Fruit fly (Drosophila melanogaster) whole organism, embryonic: ENCODE results near the gene arm.

ENCODE experiments used
- BtbVII ChIP-seq: fragments of 200-800 bp; sonication (Bioruptor generic); optimal IDR thresholded peaks from 3 replicates; lab custom pipeline; 2017; ENCODE audit warnings: missing biosample characterization, mild to moderate bottlenecking, missing genetic modification characterization
- CG10366 ChIP-seq: fragments of 200-800 bp; sonication (Bioruptor generic); IDR thresholded peaks from 2 replicates; pipeline ENCODE4 v1.3.6; 2022; ENCODE audit warnings: missing biosample characterization, missing genetic modification characterization
- CG12155 ChIP-seq: fragments of 200-800 bp; sonication (Bioruptor generic); optimal IDR thresholded peaks from 3 replicates; lab custom pipeline; 2016; ENCODE audit warnings: missing biosample characterization, missing genetic modification characterization
- CG12219 ChIP-seq: fragments of 200-800 bp; sonication (Bioruptor generic); optimal IDR thresholded peaks from 3 replicates; lab custom pipeline; 2018; ENCODE audit warnings: missing biosample characterization, mild to moderate bottlenecking, missing genetic modification characterization
- CG14667 ChIP-seq: fragments of 200-800 bp; sonication (Bioruptor generic); IDR thresholded peaks from 2 replicates; pipeline ENCODE4 v1.3.6; 2022; ENCODE audit warnings: missing biosample characterization, missing genetic modification characterization
- CG15514 ChIP-seq: fragments of 200-800 bp; sonication (Bioruptor generic); optimal IDR thresholded peaks from 3 replicates; lab custom pipeline; 2017; ENCODE audit warnings: missing biosample characterization, missing genetic modification characterization, mild to moderate bottlenecking, moderate library complexity, missing genetic modification reagents
- CG1602 ChIP-seq: fragments of 200-800 bp; sonication (Bioruptor generic); optimal IDR thresholded peaks from 3 replicates; lab custom pipeline; 2016; ENCODE audit warnings: missing biosample characterization, missing genetic modification characterization
- CG1647 ChIP-seq: fragments of 200-800 bp; sonication (Bioruptor generic); optimal IDR thresholded peaks from 3 replicates; lab custom pipeline; 2016; ENCODE audit warnings: missing biosample characterization, missing genetic modification characterization
- CG16813 ChIP-seq: fragments of 200-800 bp; sonication (Bioruptor generic); IDR thresholded peaks from 3 replicates; pipeline ENCODE4 v1.3.6; 2022; ENCODE audit warnings: missing biosample characterization, missing genetic modification characterization; ENCODE audit not compliant: partially characterized antibody
- CG17385 ChIP-seq: fragments of 200-800 bp; sonication (Bioruptor generic); optimal IDR thresholded peaks from 3 replicates; lab custom pipeline; 2018; ENCODE audit warnings: missing biosample characterization, mild to moderate bottlenecking, missing genetic modification characterization
- CG17912 ChIP-seq: fragments of 200-800 bp; sonication (Bioruptor generic); optimal IDR thresholded peaks from 2 replicates; lab custom pipeline; 2018; ENCODE audit warnings: missing biosample characterization, mild to moderate bottlenecking, missing genetic modification characterization
- CG2202 ChIP-seq: fragments of 200-800 bp; sonication (Bioruptor generic); optimal IDR thresholded peaks from 2 replicates; lab custom pipeline; 2018; ENCODE audit warnings: missing biosample characterization, mild to moderate bottlenecking, missing genetic modification characterization
- CG3065 ChIP-seq: fragments of 200-800 bp; sonication (Bioruptor generic); optimal IDR thresholded peaks from 2 replicates; lab custom pipeline; 2016; ENCODE audit warnings: missing biosample characterization, missing genetic modification characterization
- CG31365 ChIP-seq: fragments of 200-800 bp; sonication (Bioruptor generic); optimal IDR thresholded peaks from 2 replicates; lab custom pipeline; 2018; ENCODE audit warnings: missing biosample characterization, mild to moderate bottlenecking, missing genetic modification characterization
- CG3163 ChIP-seq: fragments of 200-800 bp; sonication (Bioruptor generic); optimal IDR thresholded peaks from 3 replicates; lab custom pipeline; 2016; ENCODE audit warnings: missing biosample characterization, missing genetic modification characterization
- CG33557 ChIP-seq: fragments of 200-800 bp; sonication (Bioruptor generic); optimal IDR thresholded peaks from 2 replicates; lab custom pipeline; 2019; ENCODE audit warnings: missing biosample characterization, mild to moderate bottlenecking, missing genetic modification characterization, moderate library complexity
- CG3726 ChIP-seq: fragments of 200-800 bp; sonication (Bioruptor generic); IDR thresholded peaks from 3 replicates; pipeline ENCODE4, ENCODE4 v1.3.6; 2022; ENCODE audit warnings: missing biosample characterization, missing genetic modification characterization
- CG4424 ChIP-seq: fragments of 200-800 bp; sonication (Bioruptor generic); optimal IDR thresholded peaks from 3 replicates; lab custom pipeline; 2016; ENCODE audit warnings: missing biosample characterization, missing genetic modification characterization
- CG4854 ChIP-seq: fragments of 200-800 bp; sonication (Bioruptor generic); optimal IDR thresholded peaks from 2 replicates; lab custom pipeline; 2016; ENCODE audit warnings: missing biosample characterization, missing genetic modification characterization, inconsistent platforms
- CG6683 ChIP-seq: fragments of 200-800 bp; sonication (Bioruptor generic); optimal IDR thresholded peaks from 2 replicates; lab custom pipeline; 2017; ENCODE audit warnings: missing biosample characterization, mild to moderate bottlenecking, missing genetic modification characterization, missing genetic modification reagents
- CG7357 ChIP-seq: fragments of 200-800 bp; sonication (Bioruptor generic); IDR thresholded peaks from 3 replicates; pipeline ENCODE4 v1.3.6; 2022; ENCODE audit warnings: missing biosample characterization, missing genetic modification characterization
- CG8388 ChIP-seq: fragments of 200-800 bp; sonication (Bioruptor generic); optimal IDR thresholded peaks from 2 replicates; lab custom pipeline; 2019; ENCODE audit warnings: missing biosample characterization, mild to moderate bottlenecking, missing genetic modification characterization, moderate library complexity
- CoRest ChIP-seq: fragments of 200-800 bp; sonication (Bioruptor generic); optimal IDR thresholded peaks from 3 replicates; lab custom pipeline; 2018; ENCODE audit warnings: missing biosample characterization, mild to moderate bottlenecking, missing genetic modification characterization, moderate library complexity
- Dad ChIP-seq: fragments of 200-800 bp; sonication (Bioruptor generic); optimal IDR thresholded peaks from 3 replicates; lab custom pipeline; 2016; ENCODE audit warnings: missing biosample characterization, missing genetic modification characterization
- HLH3B ChIP-seq: fragments of 200-800 bp; sonication (Bioruptor generic); IDR thresholded peaks from 2 replicates; pipeline ENCODE4 v1.3.6; 2022; ENCODE audit warnings: missing biosample characterization, missing genetic modification characterization
- HLH4C ChIP-seq: fragments of 200-800 bp; sonication (Bioruptor generic); IDR thresholded peaks from 3 replicates; pipeline ENCODE4 v1.3.6; 2022; ENCODE audit warnings: missing biosample characterization, missing genetic modification characterization; ENCODE audit not compliant: partially characterized antibody
- NC2β ChIP-seq: fragments of 200-800 bp; sonication (Bioruptor generic); optimal IDR thresholded peaks from 2 replicates; lab custom pipeline; 2016; ENCODE audit warnings: missing biosample characterization, missing genetic modification characterization
- Nf-YC ChIP-seq: fragments of 200-800 bp; optimal IDR thresholded peaks from 3 replicates; lab custom pipeline; 2019; ENCODE audit warnings: missing biosample characterization, mild to moderate bottlenecking, missing genetic modification characterization, moderate library complexity
- Optix ChIP-seq: fragments of 200-800 bp; sonication (Bioruptor generic); IDR thresholded peaks from 3 replicates; pipeline ENCODE4 v1.3.6; 2022; ENCODE audit warnings: missing biosample characterization, missing genetic modification characterization
- Six4 ChIP-seq: fragments of 200-800 bp; sonication (Bioruptor generic); optimal IDR thresholded peaks from 2 replicates; lab custom pipeline; 2016; ENCODE audit warnings: missing biosample characterization, missing genetic modification characterization
- Sox100B ChIP-seq: fragments of 200-800 bp; sonication (Bioruptor generic); optimal IDR thresholded peaks from 3 replicates; lab custom pipeline; 2018; ENCODE audit warnings: missing biosample characterization, mild to moderate bottlenecking, missing genetic modification characterization
- Sox102F ChIP-seq: fragments of 200-800 bp; sonication (Bioruptor generic); optimal IDR thresholded peaks from 2 replicates; lab custom pipeline; 2018; ENCODE audit warnings: missing biosample characterization, mild to moderate bottlenecking, missing genetic modification characterization, moderate library complexity
- Spps ChIP-seq: fragments of 200-800 bp; sonication (Bioruptor generic); optimal IDR thresholded peaks from 2 replicates; lab custom pipeline; 2018; ENCODE audit warnings: missing biosample characterization, mild to moderate bottlenecking, missing genetic modification characterization
- Trl ChIP-seq, 3 experiments: fragments of >200 bp in 2 of 3; fragments of 200-800 bp in 1 of 3; sonication (Bioruptor generic) in 1 of 3; optimal IDR thresholded peaks; 2 replicates in 1 of 3; 3 replicates in 2 of 3; lab custom pipeline; 2016 to 2017; ENCODE audit warnings: missing biosample characterization in 1 of 3, missing genetic modification characterization in 1 of 3
- br ChIP-seq: fragments of >200 bp; optimal IDR thresholded peaks from 2 replicates; lab custom pipeline; 2017
- chinmo ChIP-seq: fragments of 200-800 bp; sonication (Bioruptor generic); IDR thresholded peaks from 4 replicates; pipeline ENCODE4 v1.3.6; 2022; ENCODE audit warnings: missing biosample characterization, missing genetic modification characterization; ENCODE audit not compliant: partially characterized antibody
- corto ChIP-seq: fragments of 200-800 bp; sonication (Bioruptor generic); optimal IDR thresholded peaks from 2 replicates; lab custom pipeline; 2016; ENCODE audit warnings: missing biosample characterization, mild to moderate bottlenecking, missing genetic modification characterization, moderate library complexity
- crc ChIP-seq: fragments of 200-800 bp; sonication (Bioruptor generic); optimal IDR thresholded peaks from 2 replicates; lab custom pipeline; 2016; ENCODE audit warnings: missing biosample characterization, missing genetic modification characterization
- eve ChIP-seq, 2 experiments: fragments of >200 bp; optimal IDR thresholded peaks; 2 replicates each; lab custom pipeline; 2017; ENCODE audit warnings: missing biosample characterization in 2 of 2, missing genetic modification characterization in 2 of 2
- ewg ChIP-seq: fragments of 200-800 bp; sonication (Bioruptor generic); optimal IDR thresholded peaks from 3 replicates; lab custom pipeline; 2017; ENCODE audit warnings: mild to moderate bottlenecking, missing biosample characterization, missing genetic modification reagents, missing genetic modification characterization
- hb ChIP-seq: fragments of 200-800 bp; sonication (Bioruptor generic); IDR thresholded peaks from 3 replicates; pipeline ENCODE4 v1.3.6; 2022; ENCODE audit warnings: missing biosample characterization, missing genetic modification characterization; ENCODE audit not compliant: partially characterized antibody
- nau ChIP-seq: fragments of 200-800 bp; sonication (Bioruptor generic); optimal IDR thresholded peaks from 3 replicates; lab custom pipeline; 2017; ENCODE audit warnings: missing biosample characterization, mild to moderate bottlenecking, missing genetic modification characterization, missing genetic modification reagents
- onecut ChIP-seq: fragments of 200-800 bp; sonication (Bioruptor generic); IDR thresholded peaks from 2 replicates; pipeline ENCODE4 v1.3.6; 2022; ENCODE audit warnings: missing biosample characterization, missing genetic modification characterization
- pros ChIP-seq: fragments of 200-800 bp; sonication (Bioruptor generic); optimal IDR thresholded peaks from 3 replicates; lab custom pipeline; 2019; ENCODE audit warnings: missing biosample characterization, mild to moderate bottlenecking, missing genetic modification characterization, moderate library complexity
- pzg ChIP-seq: fragments of 200-800 bp; sonication (Bioruptor generic); optimal IDR thresholded peaks from 3 replicates; lab custom pipeline; 2018; ENCODE audit warnings: missing biosample characterization, mild to moderate bottlenecking, missing genetic modification characterization, moderate library complexity
- rib ChIP-seq: fragments of 200-800 bp; sonication (Bioruptor generic); IDR thresholded peaks from 2 replicates; pipeline ENCODE4 v1.3.6; 2022; ENCODE audit warnings: missing biosample characterization, missing genetic modification characterization
- row ChIP-seq: fragments of 200-800 bp; sonication (Bioruptor generic); IDR thresholded peaks from 3 replicates; pipeline ENCODE4 v1.3.6; 2022; ENCODE audit warnings: missing biosample characterization, missing genetic modification characterization
- sima ChIP-seq: fragments of 200-800 bp; sonication (Bioruptor generic); optimal IDR thresholded peaks from 2 replicates; lab custom pipeline; 2016; ENCODE audit warnings: missing biosample characterization, missing genetic modification characterization
- sob ChIP-seq: fragments of 200-800 bp; sonication (Bioruptor generic); IDR thresholded peaks from 2 replicates; pipeline ENCODE4 v1.3.6; 2022; ENCODE audit warnings: missing biosample characterization, missing genetic modification characterization
- tin ChIP-seq: fragments of 200-800 bp; sonication (Bioruptor generic); optimal IDR thresholded peaks from 3 replicates; lab custom pipeline; 2016; ENCODE audit warnings: missing biosample characterization, missing genetic modification characterization

arm gene

dm6 chrX:1849914-1850313 is 50.5 kb downstream of the arm start (continued):
- TF ChIP-seq tin (GFP tag; lab: Kevin White, UChicago) (peak; percentile 67), rib (GFP tag; lab: Robert Waterston, UW) (peak; percentile 68), row (GFP tag; lab: Robert Waterston, UW) (peak; percentile 94), CG14667 (GFP tag; lab: Robert Waterston, UW) (peak; percentile 58; the same call in 1 of the 2 replicates), Dad (GFP tag; lab: Kevin White, UChicago) (peak; percentile 75), CG1602 (GFP tag; lab: Kevin White, UChicago) (peak; percentile 74), CG15514 (peak; percentile 85), HLH3B (GFP tag; lab: Robert Waterston, UW) (peak; percentile 71), pros (GFP tag; lab: Kevin White, UChicago) (no peak), CG16813 (GFP tag; lab: Robert Waterston, UW) (no peak), Sox100B (peak; percentile 81), Nf-YC (tag; lab: Kevin White, UChicago) (peak; percentile 66), pzg (peak; percentile 12), Six4 (GFP tag; lab: Kevin White, UChicago) (peak; percentile 61), CG12155 (GFP tag; lab: Kevin White, UChicago) (peak; percentile 87), CG2202 (peak; percentile 45), Spps (peak; percentile 46), NC2β (GFP tag; lab: Kevin White, UChicago) (peak; percentile 51), CG4424 (GFP tag; lab: Kevin White, UChicago) (peak; percentile 77), Trl (optimal IDR thresholded peaks at IDR 0.05; lab: Kevin White, UChicago) (no peak), Trl (GFP tag; optimal IDR thresholded peaks at IDR 0.05; lab: Kevin White, UChicago) (peak; percentile 74), CG12219 (peak; percentile 85), CoRest (tag; lab: Kevin White, UChicago) (peak; percentile 91), Optix (GFP tag; lab: Robert Waterston, UW) (no peak), onecut (GFP tag; lab: Robert Waterston, UW) (peak; percentile 49; the same call in 1 of the 2 replicates), CG31365 (peak; percentile 76), ewg (GFP tag; lab: Kevin White, UChicago) (peak; percentile 58), CG3726 (GFP tag; lab: Robert Waterston, UW) (0 out of 3 replicates have a peak, but pooled peaks have one; percentile 41), CG7357 (GFP tag; lab: Robert Waterston, UW) (peak; percentile 65; the same call in 2 of the 3 replicates), hb (no peak), corto (GFP tag; lab: Kevin White, UChicago) (peak; percentile 26), CG17912 (GFP tag; lab: Kevin White, UChicago) (peak; percentile 16), HLH4C (GFP tag; lab: Robert Waterston, UW) (no peak), br (no peak), CG3065 (GFP tag; lab: Kevin White, UChicago) (peak; percentile 5), eve (GFP tag; optimal IDR thresholded peaks at IDR 0.05; lab: Kevin White, UChicago) (peak in 1 of 2 experiments; percentile 89), CG17385 (GFP tag; lab: Kevin White, UChicago) (peak; percentile 85), CG3163 (GFP tag; lab: Kevin White, UChicago) (peak; percentile 29), chinmo (no peak), sima (GFP tag; lab: Kevin White, UChicago) (no peak), CG10366 (GFP tag; lab: Robert Waterston, UW) (peak; percentile 76), nau (GFP tag; lab: Kevin White, UChicago) (peak; percentile 85), CG6683 (GFP tag; lab: Kevin White, UChicago) (peak; percentile 80), CG8388 (peak; percentile 71), CG4854 (GFP tag; lab: Kevin White, UChicago) (peak; percentile 83), crc (GFP tag; lab: Kevin White, UChicago) (peak; percentile 66), Sox102F (peak; percentile 84), sob (peak; percentile 86), CG33557 (peak; percentile 49), CG1647 (GFP tag; lab: Kevin White, UChicago) (peak; percentile 79), BtbVII (GFP tag; lab: Kevin White, UChicago) (peak; percentile 93)
